Fruit fly (Drosophila melanogaster): ENCODE results near the gene CG32450.

The CG32450 gene

dm6 chr3L:22329478-22329877, at the start of gene CG32450:
TSS of gene CG32450 (plus strand) at chr3L:22329778.
- TF ChIP-seq CG17801 (GFP tag; optimal IDR thresholded peaks at IDR 0.05; ENCODE audit: partially characterized antibody): no peak

- peak; percentile 83 for TF ChIP-seq CG17801 (GFP tag; optimal IDR thresholded peaks at IDR 0.05; ENCODE audit: partially characterized antibody)
Observed at dm6 chr3L:22287994-22288766, 41.4 kb upstream of the CG32450 start, which contains the start of the genes Hem and IleRS. TSS of gene Hem (minus strand) at chr3L:22288195. TSS of gene IleRS (plus strand) at chr3L:22288665.

dm6 chr3L:22316913-22317312, 12.7 kb upstream of the CG32450 start:
- no peak for TF ChIP-seq CG17801 (GFP tag; optimal IDR thresholded peaks at IDR 0.05; ENCODE audit: partially characterized antibody)

dm6 chr3L:22337816-22338215, 8.2 kb downstream of the CG32450 start:
- TF ChIP-seq CG17801 (GFP tag; optimal IDR thresholded peaks at IDR 0.05; ENCODE audit: partially characterized antibody): no peak

DNA sequence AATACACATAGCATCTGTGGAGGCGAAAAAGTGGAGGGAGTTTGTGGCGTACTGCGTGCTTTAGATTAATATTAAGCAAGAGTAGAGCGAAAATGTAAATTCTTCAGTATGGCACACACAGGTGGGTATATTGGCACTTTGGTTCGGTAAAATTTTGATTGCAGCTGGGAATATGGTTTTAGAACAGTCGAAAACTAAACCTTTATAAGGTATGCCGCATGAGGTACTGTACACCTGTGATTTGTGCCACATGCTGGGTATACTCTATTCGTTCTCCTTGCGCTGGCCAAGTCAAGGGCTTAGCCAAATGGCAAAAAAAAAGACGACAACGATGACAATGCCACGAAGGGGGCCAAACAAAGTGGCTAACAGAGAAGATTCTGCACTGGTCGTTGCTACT, 13.0 kb downstream of the CG32450 start:
- TF ChIP-seq CG17801 (GFP tag; optimal IDR thresholded peaks at IDR 0.05; ENCODE audit: partially characterized antibody): no peak

DNA sequence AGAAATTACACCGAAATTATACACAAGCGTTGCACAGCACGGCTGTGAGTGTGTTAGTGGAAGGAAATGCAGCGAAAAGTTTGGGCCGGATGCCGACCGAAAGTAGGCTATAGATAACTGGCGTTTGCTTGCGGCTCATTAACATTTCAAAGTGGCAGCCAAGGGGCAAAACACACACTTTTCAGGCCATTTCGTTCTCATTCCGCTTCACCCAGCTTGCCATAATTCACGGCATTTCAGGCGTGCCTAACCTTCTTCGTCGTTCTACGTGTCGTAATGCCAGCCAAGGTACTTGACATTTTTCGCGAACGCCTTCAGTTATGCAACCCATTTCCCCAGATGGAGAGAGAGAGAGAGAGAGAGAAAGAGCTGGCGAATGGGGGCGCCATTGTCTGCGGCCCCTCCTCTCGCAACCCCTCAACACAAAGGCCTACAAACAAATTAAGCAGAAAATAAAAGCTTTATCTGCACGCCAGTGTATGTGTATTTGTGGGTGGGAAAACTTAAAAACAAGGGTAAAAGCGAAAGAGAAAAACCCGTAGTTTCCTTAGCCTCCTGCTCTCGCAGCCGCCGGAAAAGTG, 17.1 kb downstream of the CG32450 start:
- no peak for TF ChIP-seq CG17801 (GFP tag; optimal IDR thresholded peaks at IDR 0.05; ENCODE audit: partially characterized antibody)

DNA sequence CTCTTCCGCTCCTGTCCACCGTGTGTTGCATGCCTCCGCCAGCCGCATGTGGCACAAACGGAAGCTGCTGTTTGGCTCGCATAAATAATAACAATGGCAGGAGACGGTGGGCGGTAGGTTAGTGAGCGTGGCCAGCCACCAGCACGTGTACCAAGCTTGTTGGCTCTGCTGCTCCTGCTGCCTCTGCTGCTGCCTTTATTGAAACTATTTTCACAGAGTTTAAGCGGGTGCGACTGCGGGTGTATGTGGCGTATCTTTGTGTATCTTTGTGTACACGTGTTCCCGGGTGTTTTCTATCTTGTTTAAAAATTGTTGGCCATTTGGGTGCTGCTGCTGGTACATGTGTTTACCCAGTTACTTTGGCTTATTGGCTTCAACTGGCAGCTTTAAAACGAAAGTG, 20.0 kb downstream of the CG32450 start:
- no peak for TF ChIP-seq CG17801 (GFP tag; optimal IDR thresholded peaks at IDR 0.05; ENCODE audit: partially characterized antibody)

DNA sequence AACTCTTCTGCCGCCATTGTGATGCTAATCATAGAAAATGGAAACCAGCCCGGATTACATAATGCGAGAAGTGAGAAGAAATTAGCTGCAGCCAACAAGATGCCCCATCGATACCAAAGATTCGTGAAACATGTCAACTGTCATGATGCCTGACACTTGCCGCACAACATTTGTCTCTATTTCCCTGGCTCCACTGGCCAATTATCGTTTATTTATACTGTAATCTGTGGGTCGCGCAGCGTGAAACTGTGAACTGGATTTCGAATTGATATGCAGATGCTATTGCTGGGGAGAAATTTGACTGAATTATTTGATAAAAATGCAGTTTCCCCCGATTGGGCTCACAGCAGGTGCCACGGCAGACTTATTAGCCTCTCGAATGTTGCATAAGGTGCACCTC, 21.1 kb downstream of the CG32450 start:
- no peak for TF ChIP-seq CG17801 (GFP tag; optimal IDR thresholded peaks at IDR 0.05; ENCODE audit: partially characterized antibody)

dm6 chr3L:22351550-22351949, 22.0 kb downstream of the CG32450 start:
- no peak for TF ChIP-seq CG17801 (GFP tag; optimal IDR thresholded peaks at IDR 0.05; ENCODE audit: partially characterized antibody)

DNA sequence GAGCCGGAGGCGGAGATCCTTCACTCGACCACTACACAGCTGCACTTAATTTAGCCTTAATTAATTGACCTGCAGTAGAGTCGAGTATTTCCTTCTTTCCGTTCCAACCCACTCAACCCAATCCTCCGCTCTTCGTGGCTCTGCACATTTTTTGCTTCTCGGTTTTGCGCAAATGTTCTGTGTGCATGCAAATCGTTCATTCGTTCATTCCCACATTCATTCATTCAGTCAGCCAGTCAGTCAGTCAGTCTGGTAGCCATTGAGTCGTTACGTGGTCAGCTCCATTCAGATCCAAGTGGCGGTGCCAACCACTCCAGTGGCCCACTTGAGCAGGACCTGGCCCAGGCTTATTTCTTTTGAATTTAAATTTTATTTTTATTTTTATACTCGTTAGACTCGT, 23.1 kb downstream of the CG32450 start:
- TF ChIP-seq CG17801 (GFP tag; optimal IDR thresholded peaks at IDR 0.05; ENCODE audit: partially characterized antibody): no peak

DNA sequence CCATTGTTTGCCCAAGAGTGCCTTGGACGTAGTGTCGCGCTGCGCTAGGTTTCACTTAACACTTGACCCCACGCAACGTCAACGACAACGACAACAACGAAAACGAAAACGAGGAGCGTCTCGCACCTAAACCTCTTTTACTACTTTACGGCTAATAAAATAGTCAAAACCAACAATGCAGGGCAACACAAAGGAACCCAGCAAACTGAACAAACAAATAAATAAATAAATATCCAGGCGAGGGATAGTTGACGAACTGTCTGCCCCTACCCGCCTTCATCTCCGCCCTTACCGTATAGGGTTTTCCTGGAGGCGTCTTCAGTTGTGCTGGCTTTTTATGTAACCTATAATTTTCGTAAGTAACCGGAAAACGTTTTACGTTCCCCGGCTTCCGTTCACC, 34.8 kb downstream of the CG32450 start:
- no peak for TF ChIP-seq CG17801 (GFP tag; optimal IDR thresholded peaks at IDR 0.05; ENCODE audit: partially characterized antibody)

DNA sequence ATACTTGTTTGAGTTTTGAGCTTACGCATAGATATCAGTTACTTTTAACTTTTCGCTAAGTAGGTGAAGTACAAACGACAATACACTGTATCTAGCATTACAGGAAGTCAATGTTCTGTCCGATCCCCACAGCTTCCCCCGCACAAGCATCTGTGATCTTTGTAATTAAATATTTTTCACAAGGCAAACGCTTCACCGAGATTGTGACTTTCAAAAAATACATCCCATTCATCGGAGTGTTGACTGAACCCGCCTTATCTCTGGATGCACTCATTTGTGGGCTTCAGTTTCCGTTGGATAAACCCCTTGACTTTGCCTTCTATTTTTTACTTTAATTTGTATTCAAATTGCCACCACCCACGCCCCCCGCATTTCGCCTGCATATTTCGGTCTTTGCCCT, 37.4 kb downstream of the CG32450 start:
- TF ChIP-seq CG17801 (GFP tag; optimal IDR thresholded peaks at IDR 0.05; ENCODE audit: partially characterized antibody): no peak

dm6 chr3L:22369467-22370018, 40.0 kb downstream of the CG32450 start:
- no peak for TF ChIP-seq CG17801 (GFP tag; optimal IDR thresholded peaks at IDR 0.05; ENCODE audit: partially characterized antibody)

dm6 chr3L:22372347-22372974, 42.9 kb downstream of the CG32450 start:
- TF ChIP-seq CG17801 (GFP tag; optimal IDR thresholded peaks at IDR 0.05; ENCODE audit: partially characterized antibody): no peak

DNA sequence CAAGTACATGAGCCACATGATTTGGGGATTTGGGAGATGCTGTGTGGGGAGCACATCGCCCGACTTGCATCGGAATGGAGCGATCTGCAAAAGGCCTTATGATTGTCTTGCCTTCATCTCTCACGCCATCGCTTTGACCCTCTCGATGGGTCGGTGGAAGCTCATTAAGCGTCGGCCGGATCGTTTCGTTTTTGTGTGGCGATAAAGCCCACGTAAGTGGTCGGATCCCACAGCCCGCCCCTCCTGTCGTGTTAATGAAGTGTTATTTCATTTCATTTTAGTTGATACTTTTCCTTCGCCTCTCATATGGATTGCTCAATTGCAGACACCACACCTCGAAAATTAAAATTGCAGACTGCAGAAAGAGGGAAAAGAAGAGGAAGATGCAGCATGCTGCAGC, 47.2 kb downstream of the CG32450 start:
- no peak for TF ChIP-seq CG17801 (GFP tag; optimal IDR thresholded peaks at IDR 0.05; ENCODE audit: partially characterized antibody)

DNA sequence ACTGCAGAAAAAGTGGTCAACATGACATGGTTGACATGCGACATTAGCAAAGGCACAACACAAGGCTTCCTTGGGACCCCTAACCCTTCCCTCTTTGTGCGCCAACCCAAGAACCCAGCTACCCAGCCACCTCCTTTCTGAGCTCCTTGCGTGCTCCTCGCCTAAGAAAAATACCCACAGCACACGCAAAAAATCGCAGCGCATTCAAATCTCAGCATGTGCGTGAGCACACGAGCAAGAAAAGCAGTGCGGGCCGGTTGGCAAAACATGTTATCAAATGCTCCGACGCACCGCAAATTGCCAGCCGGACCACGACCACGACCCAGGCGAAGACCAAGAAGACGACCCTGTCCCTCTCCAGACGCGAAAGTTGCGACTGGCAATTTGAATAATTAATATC, 47.9 kb downstream of the CG32450 start:
- TF ChIP-seq CG17801 (GFP tag; optimal IDR thresholded peaks at IDR 0.05; ENCODE audit: partially characterized antibody): no peak
